Fruit fly (Drosophila melanogaster) whole organism, pupa: ENCODE measurements around the gene MESR3.
A peak's percentile ranks its signal among the peaks of the same experiment; 100 is the strongest.

Experiments used
- CG10348 ChIP-seq: fragments of 200-800 bp; sonication (Bioruptor generic); IDR thresholded peaks from 2 replicates; pipeline ENCODE4 v1.3.6; 2022; ENCODE audit warnings: missing biosample characterization, missing genetic modification characterization
- CG12605 ChIP-seq: fragments of 200-800 bp; sonication (Bioruptor generic); IDR thresholded peaks from 2 replicates; pipeline ENCODE4 v1.3.6; 2022; ENCODE audit warnings: missing biosample characterization, missing genetic modification characterization
- CG13204 ChIP-seq: fragments of 200-800 bp; sonication (Bioruptor generic); optimal IDR thresholded peaks from 2 replicates; lab custom pipeline; 2018; ENCODE audit warnings: missing biosample characterization, mild to moderate bottlenecking, missing genetic modification characterization, moderate library complexity
- CG14655 ChIP-seq: fragments of 200-800 bp; sonication (Bioruptor generic); optimal IDR thresholded peaks from 3 replicates; lab custom pipeline; 2017; ENCODE audit warnings: mild to moderate bottlenecking, missing biosample characterization, missing genetic modification reagents, missing genetic modification characterization
- CG15710 ChIP-seq: fragments of 200-800 bp; sonication (Bioruptor generic); optimal IDR thresholded peaks from 2 replicates; lab custom pipeline; 2018; ENCODE audit warnings: missing biosample characterization, mild to moderate bottlenecking, missing genetic modification characterization, moderate library complexity
- CG17806 ChIP-seq: fragments of 200-800 bp; sonication (Bioruptor generic); optimal IDR thresholded peaks from 2 replicates; lab custom pipeline; 2018; ENCODE audit warnings: missing biosample characterization, mild to moderate bottlenecking, missing genetic modification characterization, moderate library complexity
- CG32121 ChIP-seq: fragments of 200-800 bp; sonication (Bioruptor generic); IDR thresholded peaks from 2 replicates; pipeline ENCODE4 v1.3.6; 2022; ENCODE audit warnings: missing biosample characterization, missing genetic modification characterization
- CG34367 ChIP-seq: fragments of 200-800 bp; sonication (Bioruptor generic); optimal IDR thresholded peaks from 2 replicates; lab custom pipeline; 2018; ENCODE audit warnings: missing biosample characterization, mild to moderate bottlenecking, missing genetic modification characterization
- CG4496 ChIP-seq: fragments of 200-800 bp; sonication (Bioruptor generic); IDR thresholded peaks from 3 replicates; pipeline ENCODE4 v1.3.6; 2022; ENCODE audit warnings: missing biosample characterization, missing genetic modification characterization
- CG8159 ChIP-seq: fragments of 200-800 bp; sonication (Bioruptor generic); optimal IDR thresholded peaks from 3 replicates; lab custom pipeline; 2018; ENCODE audit warnings: missing biosample characterization, mild to moderate bottlenecking, missing genetic modification characterization, moderate library complexity
- CG8301 ChIP-seq: fragments of 200-800 bp; sonication (Bioruptor generic); optimal IDR thresholded peaks from 2 replicates; lab custom pipeline; 2018; ENCODE audit warnings: missing biosample characterization, mild to moderate bottlenecking, missing genetic modification characterization
- CG9948 ChIP-seq: fragments of 200-800 bp; sonication (Bioruptor generic); optimal IDR thresholded peaks from 2 replicates; lab custom pipeline; 2018; ENCODE audit warnings: missing biosample characterization, mild to moderate bottlenecking, missing genetic modification characterization, moderate library complexity
- D1 ChIP-seq: fragments of 200-800 bp; sonication (Bioruptor generic); optimal IDR thresholded peaks from 2 replicates; lab custom pipeline; 2018; ENCODE audit warnings: missing biosample characterization, mild to moderate bottlenecking, missing genetic modification characterization, moderate library complexity
- EcR ChIP-seq: fragments of 200-800 bp; sonication (Bioruptor generic); optimal IDR thresholded peaks from 3 replicates; lab custom pipeline; 2019; ENCODE audit warnings: missing biosample characterization, missing genetic modification characterization, mild to moderate bottlenecking, moderate library complexity, missing genetic modification reagents
- Ets98B ChIP-seq: fragments of 200-800 bp; sonication (Bioruptor generic); IDR thresholded peaks from 2 replicates; pipeline ENCODE4 v1.3.6; 2022; ENCODE audit warnings: missing biosample characterization, missing genetic modification characterization
- Pif1A ChIP-seq: fragments of 200-800 bp; sonication (Bioruptor generic); optimal IDR thresholded peaks from 3 replicates; lab custom pipeline; 2016; ENCODE audit warnings: missing biosample characterization, missing genetic modification characterization
- Pif1B ChIP-seq: fragments of 200-800 bp; sonication (Bioruptor generic); optimal IDR thresholded peaks from 3 replicates; lab custom pipeline; 2016; ENCODE audit warnings: missing biosample characterization, missing genetic modification characterization
- Snoo ChIP-seq: fragments of 200-800 bp; sonication (Bioruptor generic); optimal IDR thresholded peaks from 3 replicates; lab custom pipeline; 2017; ENCODE audit warnings: missing biosample characterization, mild to moderate bottlenecking, missing genetic modification characterization, inconsistent platforms
- fd96Ca ChIP-seq: fragments of 200-800 bp; sonication (Bioruptor generic); IDR thresholded peaks from 3 replicates; pipeline ENCODE4 v1.3.6; 2022; ENCODE audit warnings: missing biosample characterization, missing genetic modification characterization
- gl ChIP-seq: fragments of 200-800 bp; sonication (Bioruptor generic); optimal IDR thresholded peaks from 2 replicates; lab custom pipeline; 2018; ENCODE audit warnings: missing biosample characterization, mild to moderate bottlenecking, missing genetic modification characterization
- rn ChIP-seq: fragments of 200-800 bp; sonication (Bioruptor generic); IDR thresholded peaks from 2 replicates; pipeline ENCODE4 v1.3.6; 2022; ENCODE audit warnings: missing biosample characterization, missing genetic modification characterization

MESR3 gene

DNA sequence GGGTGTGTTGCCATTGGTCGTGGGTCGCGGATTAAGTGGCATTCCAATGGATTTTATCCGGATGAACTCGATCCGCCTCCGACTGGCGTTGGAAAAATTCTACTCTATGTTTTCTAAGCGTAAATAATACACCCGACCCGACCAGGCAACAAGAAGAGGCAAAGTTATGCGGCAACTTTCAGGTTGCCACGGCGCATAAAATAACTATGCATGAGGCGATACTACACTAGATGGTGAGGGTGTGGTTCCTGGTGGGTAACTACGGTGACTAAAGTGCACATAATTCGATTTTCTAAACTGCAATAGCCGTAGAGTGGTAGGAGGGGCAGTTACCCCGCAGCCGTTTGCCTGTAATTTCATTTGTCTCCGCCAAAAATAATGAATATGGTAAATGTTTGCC lies 54.1 kb downstream of the MESR3 start, which contains the start of gene CG43338:
TSS of gene CG43338 (minus strand) at position 101 of the 400 bp plus-strand sequence.
- TF ChIP-seq gl (tag; lab: Kevin White, UChicago) (no peak), CG8301 (tag; lab: Kevin White, UChicago) (no peak), CG32121 (no peak), fd96Ca (GFP tag; lab: Robert Waterston, UW) (no peak), Snoo (tag; lab: Kevin White, UChicago) (no peak), CG12605 (no peak), CG34367 (tag; lab: Kevin White, UChicago) (no peak), D1 (no peak)

DNA sequence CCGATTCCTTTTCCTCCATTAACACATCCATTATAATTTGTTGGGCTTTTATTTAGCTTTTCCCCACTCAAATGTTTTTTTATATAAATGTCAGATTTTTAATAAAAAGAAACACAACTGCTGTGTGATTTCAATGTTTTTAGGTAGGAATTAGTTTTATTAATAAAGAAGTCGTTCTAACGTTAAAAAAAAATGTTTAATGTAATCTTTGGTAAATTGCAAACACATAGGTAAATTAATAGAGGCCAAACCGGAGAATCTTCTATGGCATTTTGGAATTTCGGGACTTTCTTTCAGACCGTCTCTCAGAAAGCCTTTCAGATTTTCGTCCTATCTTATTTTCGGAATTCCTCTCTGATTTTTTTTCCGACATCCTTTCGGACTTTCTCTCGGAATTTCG lies 56.1 kb downstream of the MESR3 start, which contains the start of gene CG43339:
TSS of gene CG43339 (minus strand) at position 101 of the 400 bp plus-strand sequence.
- TF ChIP-seq fd96Ca (GFP tag; lab: Robert Waterston, UW) (no peak), CG15710 (tag; lab: Kevin White, UChicago) (no peak), EcR (GFP tag; lab: Kevin White, UChicago) (no peak), CG4496 (no peak), Pif1A (GFP tag; lab: Kevin White, UChicago) (no peak), CG8159 (tag; lab: Kevin White, UChicago) (no peak), rn (GFP tag; lab: Robert Waterston, UW) (no peak), CG14655 (GFP tag; lab: Kevin White, UChicago) (no peak), Ets98B (GFP tag; lab: Robert Waterston, UW) (no peak), D1 (no peak), CG32121 (no peak), CG9948 (tag; lab: Kevin White, UChicago) (no peak), CG17806 (no peak)

DNA sequence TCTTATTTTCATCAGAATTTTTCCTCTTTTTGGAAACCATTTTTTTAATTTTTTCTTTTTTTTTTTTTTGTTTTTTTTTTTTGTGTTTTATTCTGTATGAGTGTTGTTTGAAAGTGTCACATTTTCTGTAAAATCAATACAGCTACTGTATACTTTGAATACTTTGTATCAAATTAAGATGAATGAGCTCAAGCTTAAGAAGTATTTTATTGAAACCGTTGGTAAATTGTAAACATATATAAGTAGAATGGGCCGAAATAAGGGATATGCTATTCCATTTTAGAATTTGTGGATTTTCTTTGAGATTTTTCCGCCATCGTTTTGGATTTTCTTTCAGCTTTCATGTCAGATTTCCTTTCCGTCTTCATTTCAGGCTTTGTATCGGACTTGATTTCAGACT lies 57.9 kb downstream of the MESR3 start, which contains the start of gene Mst36Fb:
TSS of gene Mst36Fb (minus strand) at position 101 of the 400 bp plus-strand sequence.
- TF ChIP-seq rn (GFP tag; lab: Robert Waterston, UW): no peak
- TF ChIP-seq Pif1A (GFP tag; lab: Kevin White, UChicago): no peak
- no peak for TF ChIP-seq CG17806
- TF ChIP-seq CG9948 (tag; lab: Kevin White, UChicago): no peak
- no peak for TF ChIP-seq gl (tag; lab: Kevin White, UChicago)
- no peak for TF ChIP-seq CG12605
- no peak for TF ChIP-seq CG34367 (tag; lab: Kevin White, UChicago)

DNA sequence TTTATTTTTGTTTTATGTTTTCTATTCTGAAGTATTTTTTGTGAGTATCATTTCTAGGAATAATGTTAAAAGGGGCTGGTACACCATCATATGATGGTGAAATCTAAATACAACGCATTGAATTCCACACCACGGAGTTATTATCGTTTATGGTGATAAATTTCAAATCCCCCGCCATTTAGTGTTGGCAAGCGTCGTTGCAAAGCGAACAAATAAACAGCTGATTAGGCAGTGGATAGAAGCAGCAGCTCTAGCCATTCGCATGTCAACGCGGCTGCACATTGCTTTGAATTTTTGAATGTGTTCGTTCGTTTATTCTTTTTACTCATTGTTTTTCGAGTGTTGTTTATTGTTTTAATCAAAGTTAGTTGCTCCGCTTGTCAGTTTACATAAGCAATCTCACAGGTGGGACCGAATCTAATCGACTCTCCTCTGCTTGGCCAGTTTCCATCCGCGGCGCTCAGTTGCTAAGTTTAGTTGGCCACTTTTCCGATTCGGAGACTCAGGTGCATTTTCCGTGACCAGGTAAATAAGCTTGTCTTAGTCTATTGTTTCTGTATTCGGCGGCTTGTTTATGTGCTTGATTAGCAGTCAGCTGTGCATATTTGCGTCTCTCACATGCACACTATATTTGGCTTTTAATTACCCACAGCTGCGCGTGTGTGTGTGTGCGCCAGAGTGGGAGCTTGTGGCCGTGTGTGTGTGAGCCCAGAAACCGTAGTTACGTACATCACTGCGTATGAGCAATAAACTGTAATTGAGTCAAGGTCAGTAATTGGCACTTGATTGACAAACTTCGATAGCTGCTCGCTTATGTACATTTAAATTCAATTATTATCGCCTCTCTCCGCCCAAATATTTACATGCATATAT lies 60.1 kb downstream of the MESR3 start, which contains the start of the genes Mst36Fa and CG31751:
TSS of gene Mst36Fa (minus strand) at position 51 of the 873 bp plus-strand sequence.
TSS of gene CG31751 (plus strand) at position 274 of the 873 bp plus-strand sequence.
- no peak for TF ChIP-seq CG8301 (tag; lab: Kevin White, UChicago)
- TF ChIP-seq CG10348 (GFP tag; lab: Robert Waterston, UW): 0 out of 2 replicates have a peak, but pooled peaks have one; percentile 6
- TF ChIP-seq Ets98B (GFP tag; lab: Robert Waterston, UW): 0 out of 2 replicates have a peak, but pooled peaks have one; percentile 23
- peak; percentile 46; the same call in 1 of the 3 replicates for TF ChIP-seq CG4496
- no peak for TF ChIP-seq CG9948 (tag; lab: Kevin White, UChicago)
- no peak for TF ChIP-seq Snoo (tag; lab: Kevin White, UChicago)

DNA sequence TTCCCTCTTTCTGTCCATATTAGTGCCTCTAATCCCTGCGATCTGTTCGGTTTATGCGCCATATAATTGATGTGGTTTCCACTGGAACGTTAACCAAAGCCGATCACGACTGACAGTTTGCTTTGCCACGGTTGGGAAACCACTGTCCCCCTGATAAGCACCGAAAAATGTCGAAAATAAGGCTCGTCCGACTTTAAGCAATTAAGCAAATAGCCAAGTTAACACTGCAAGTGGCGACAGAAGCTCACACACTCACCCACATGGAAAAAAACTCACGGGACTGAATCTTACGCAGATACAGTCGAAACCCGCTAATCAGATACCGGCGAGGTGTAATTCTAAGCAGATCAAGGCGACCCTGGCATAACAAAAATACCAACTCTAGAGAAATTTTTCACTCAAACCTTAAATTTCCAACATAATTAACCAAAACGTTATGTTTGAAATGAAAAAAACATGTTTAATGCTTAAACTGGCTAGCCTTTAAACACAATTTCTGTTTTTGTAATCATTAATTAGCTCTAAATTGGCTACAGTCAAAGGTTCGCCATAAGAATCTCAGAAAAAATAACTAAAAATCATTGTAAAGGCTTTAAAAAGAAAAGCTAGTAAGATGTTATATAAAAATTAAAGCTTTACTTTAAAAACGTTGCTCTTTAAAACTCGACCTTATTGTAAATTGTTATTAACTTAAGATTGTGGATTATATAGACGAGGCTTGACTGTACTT lies 61.0 kb downstream of the MESR3 start:
- TF ChIP-seq Ets98B (GFP tag; lab: Robert Waterston, UW): no peak
- peak; percentile 39 for TF ChIP-seq Snoo (tag; lab: Kevin White, UChicago)
- TF ChIP-seq CG15710 (tag; lab: Kevin White, UChicago): peak; percentile 30
- 0 out of 2 replicates have a peak, but pooled peaks have one; percentile 7 for TF ChIP-seq CG32121
- TF ChIP-seq, all 21 proteins: peak for 3

DNA sequence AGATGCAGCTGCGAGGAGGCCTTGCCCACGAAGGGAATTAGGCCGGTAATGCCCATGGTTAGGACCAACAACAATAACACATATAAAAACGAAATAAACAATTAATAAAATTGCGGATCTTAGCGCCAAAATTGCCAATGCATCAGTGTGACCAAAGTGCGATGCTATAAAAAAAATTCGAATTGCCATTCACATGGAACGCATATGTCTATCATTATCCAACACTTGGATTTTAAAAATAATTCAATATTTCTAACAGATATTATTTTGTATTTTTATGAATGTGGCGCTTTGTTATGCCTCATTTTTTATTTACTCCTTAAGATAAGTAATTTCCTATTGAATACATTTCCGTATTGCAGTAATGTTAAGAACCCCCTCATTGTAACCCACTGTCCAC lies 64.8 kb downstream of the MESR3 start, which contains the start of gene tos:
TSS of gene tos (minus strand) at position 173 of the 400 bp plus-strand sequence.
- TF ChIP-seq CG17806: no peak
- TF ChIP-seq CG13204 (GFP tag; lab: Kevin White, UChicago): no peak
- no peak for TF ChIP-seq CG4496
- no peak for TF ChIP-seq fd96Ca (GFP tag; lab: Robert Waterston, UW)
- TF ChIP-seq CG14655 (GFP tag; lab: Kevin White, UChicago): no peak
- no peak for TF ChIP-seq rn (GFP tag; lab: Robert Waterston, UW)
- TF ChIP-seq EcR (GFP tag; lab: Kevin White, UChicago): no peak
- TF ChIP-seq CG32121: no peak
- TF ChIP-seq Pif1B (GFP tag; lab: Kevin White, UChicago): no peak
- no peak for TF ChIP-seq CG15710 (tag; lab: Kevin White, UChicago)
- TF ChIP-seq Snoo (tag; lab: Kevin White, UChicago): no peak
- no peak for TF ChIP-seq CG8301 (tag; lab: Kevin White, UChicago)
- no peak for TF ChIP-seq CG10348 (GFP tag; lab: Robert Waterston, UW)
- TF ChIP-seq CG12605: no peak
- TF ChIP-seq Pif1A (GFP tag; lab: Kevin White, UChicago): no peak
- no peak for TF ChIP-seq CG34367 (tag; lab: Kevin White, UChicago)
- no peak for TF ChIP-seq D1
- TF ChIP-seq CG9948 (tag; lab: Kevin White, UChicago): no peak
